Worm (Caenorhabditis elegans): ENCODE data around the gene srz-100.

Gene srz-100

ce11 chrV:16744783-16745182 is 13.1 kb downstream of the srz-100 start:
- TF ChIP-seq unc-39 (tag; optimal IDR thresholded peaks at IDR 0.05) = no peak
- no peak for TF ChIP-seq elt-3 (tag; optimal IDR thresholded peaks at IDR 0.05)
- no peak for TF ChIP-seq nhr-12 (tag; optimal IDR thresholded peaks at IDR 0.05)
- no peak for TF ChIP-seq sem-2 (GFP tag; optimal IDR thresholded peaks at IDR 0.05)
- TF ChIP-seq nhr-28 (tag; optimal IDR thresholded peaks at IDR 0.05) = no peak
- TF ChIP-seq ceh-39 (tag; optimal IDR thresholded peaks at IDR 0.05) = no peak
- TF ChIP-seq unc-62 (GFP tag; optimal IDR thresholded peaks at IDR 0.05) = no peak
- TF ChIP-seq unc-120 (tag; optimal IDR thresholded peaks at IDR 0.05; ENCODE audit: poor library complexity, severe bottlenecking) = no peak
- no peak for TF ChIP-seq tbx-8 (GFP tag; optimal IDR thresholded peaks at IDR 0.05)
- TF ChIP-seq nhr-237 (tag; optimal IDR thresholded peaks at IDR 0.05) = no peak
- TF ChIP-seq cnd-1 (tag; optimal IDR thresholded peaks at IDR 0.05) = no peak
- no peak for TF ChIP-seq ceh-83 (GFP tag; optimal IDR thresholded peaks at IDR 0.05)
- TF ChIP-seq ceh-43 (GFP tag; optimal IDR thresholded peaks at IDR 0.05) = no peak
- no peak for TF ChIP-seq blmp-1 (tag; optimal IDR thresholded peaks at IDR 0.05)
- TF ChIP-seq nhr-76 (tag; optimal IDR thresholded peaks at IDR 0.05) = no peak

- no peak for TF ChIP-seq hlh-1 (tag; optimal IDR thresholded peaks at IDR 0.05)
- TF ChIP-seq blmp-1 (tag; optimal IDR thresholded peaks at IDR 0.05) = no peak
- TF ChIP-seq elt-3 (tag; optimal IDR thresholded peaks at IDR 0.05) = no peak
- no peak for TF ChIP-seq nhr-2 (tag; optimal IDR thresholded peaks at IDR 0.05)
- TF ChIP-seq ceh-43 (GFP tag; optimal IDR thresholded peaks at IDR 0.05) = no peak
- TF ChIP-seq ceh-83 (GFP tag; optimal IDR thresholded peaks at IDR 0.05) = no peak
- no peak for TF ChIP-seq sem-2 (GFP tag; optimal IDR thresholded peaks at IDR 0.05)
- TF ChIP-seq lin-32 (GFP tag; optimal IDR thresholded peaks at IDR 0.05) = no peak
- no peak for TF ChIP-seq nhr-12 (tag; optimal IDR thresholded peaks at IDR 0.05)
- TF ChIP-seq snpc-4 (tag; optimal IDR thresholded peaks at IDR 0.05) = no peak
- no peak for TF ChIP-seq sptf-1 (tag; optimal IDR thresholded peaks at IDR 0.05)
- no peak for TF ChIP-seq flh-1 (GFP tag; optimal IDR thresholded peaks at IDR 0.05)
- TF ChIP-seq elt-1 (tag; optimal IDR thresholded peaks at IDR 0.05; ENCODE audit: borderline replicate concordance, insufficient read depth) = no peak
- TF ChIP-seq nhr-237 (tag; optimal IDR thresholded peaks at IDR 0.05) = no peak
- no peak for TF ChIP-seq ztf-11 (tag; optimal IDR thresholded peaks at IDR 0.05)
- TF ChIP-seq bed-3 (GFP tag; optimal IDR thresholded peaks at IDR 0.05) = no peak
Observed at ce11 chrV:16745214-16745613, 13.5 kb downstream of the srz-100 start.

ce11 chrV:16746231-16746990 is 14.7 kb downstream of the srz-100 start, which contains the start of gene gyg-2:
Gene gyg-2 (minus strand): TSS chrV:16746258.
- TF ChIP-seq bed-3 (GFP tag; optimal IDR thresholded peaks at IDR 0.05) = no peak
- TF ChIP-seq zip-8 (tag; optimal IDR thresholded peaks at IDR 0.05) = no peak
- no peak for TF ChIP-seq unc-62 (GFP tag; optimal IDR thresholded peaks at IDR 0.05)
- no peak for TF ChIP-seq mab-5 (tag; optimal IDR thresholded peaks at IDR 0.05)
- no peak for TF ChIP-seq nhr-12 (tag; optimal IDR thresholded peaks at IDR 0.05)

- TF ChIP-seq pha-4 (tag; optimal IDR thresholded peaks at IDR 0.05) (no peak), nhr-2 (tag; optimal IDR thresholded peaks at IDR 0.05) (no peak), ham-2 (GFP tag; optimal IDR thresholded peaks at IDR 0.05) (no peak), lsy-2 (tag; optimal IDR thresholded peaks at IDR 0.05) (no peak), lin-13 (tag; optimal IDR thresholded peaks at IDR 0.05) (no peak), mls-2 (tag; optimal IDR thresholded peaks at IDR 0.05) (no peak), tbx-8 (GFP tag; optimal IDR thresholded peaks at IDR 0.05) (no peak), unc-62 (GFP tag; optimal IDR thresholded peaks at IDR 0.05) (no peak), nhr-76 (tag; optimal IDR thresholded peaks at IDR 0.05) (no peak), nhr-28 (tag; optimal IDR thresholded peaks at IDR 0.05) (no peak)
Observed at ce11 chrV:16747031-16747672, 15.5 kb downstream of the srz-100 start, which contains the start of gene dkf-2. Gene dkf-2 (plus strand): TSS chrV:16747622.

- no peak for TF ChIP-seq lin-32 (GFP tag; optimal IDR thresholded peaks at IDR 0.05)
- TF ChIP-seq ces-1 (GFP tag; optimal IDR thresholded peaks at IDR 0.05) = peak; percentile 84
Observed at ce11 chrV:16749473-16749872, 17.8 kb downstream of the srz-100 start.
